Worm (Caenorhabditis elegans) whole organism, L3 larva: ENCODE data around the gene btb-8.

ENCODE experiments used
- R02D3.7 ChIP-seq: fragments of 150-350 bp; optimal IDR thresholded peaks from 2 replicates; lab custom pipeline; 2014; ENCODE audit warnings: missing biosample characterization, missing genetic modification characterization
- ZK546.5 ChIP-seq: sonication (generic microtip); optimal IDR thresholded peaks from 2 replicates; lab custom pipeline; 2017; ENCODE audit warnings: missing biosample characterization, missing genetic modification characterization
- ama-1 ChIP-seq: fragments of 150-350 bp; optimal IDR thresholded peaks from 2 replicates; lab custom pipeline; 2018
- ceh-16 ChIP-seq: sonication (generic microtip); optimal IDR thresholded peaks from 2 replicates; lab custom pipeline; 2017; ENCODE audit warnings: missing biosample characterization, missing genetic modification characterization
- ceh-28 ChIP-seq: fragments of 150-350 bp; optimal IDR thresholded peaks from 2 replicates; lab custom pipeline; 2014; ENCODE audit warnings: missing biosample characterization, missing genetic modification reagents, missing genetic modification characterization
- ceh-82 ChIP-seq: fragments of 150-350 bp; optimal IDR thresholded peaks from 2 replicates; lab custom pipeline; 2014; ENCODE audit warnings: missing biosample characterization, missing genetic modification characterization
- daf-12 ChIP-seq: fragments of 150-350 bp; optimal IDR thresholded peaks from 2 replicates; lab custom pipeline; 2014; ENCODE audit warnings: missing biosample characterization, missing genetic modification reagents, missing genetic modification characterization
- egl-27 ChIP-seq: sonication (generic microtip); optimal IDR thresholded peaks from 4 replicates; lab custom pipeline; 2017; ENCODE audit warnings: missing biosample characterization, missing genetic modification reagents, missing genetic modification characterization
- egl-5 ChIP-seq: fragments of 150-350 bp; optimal IDR thresholded peaks from 2 replicates; lab custom pipeline; 2017; ENCODE audit warnings: missing biosample characterization, missing genetic modification reagents, missing genetic modification characterization, inconsistent platforms
- elt-2 ChIP-seq: sonication (generic microtip); optimal IDR thresholded peaks from 2 replicates; lab custom pipeline; 2016; ENCODE audit warnings: missing genetic modification reagents, mild to moderate bottlenecking, missing genetic modification characterization, missing compliant biosample characterization
- elt-3 ChIP-seq, 3 experiments: fragments of 150-350 bp in 1 of 3; sonication (generic microtip) in 2 of 3; optimal IDR thresholded peaks; 2 replicates in 2 of 3; 4 replicates in 1 of 3; lab custom pipeline; 2014 to 2017; ENCODE audit warnings: missing biosample characterization in 3 of 3, missing genetic modification characterization in 3 of 3
- eor-1 ChIP-seq, 2 experiments: fragments of 150-350 bp; optimal IDR thresholded peaks; 2 replicates each; lab custom pipeline; 2014 to 2018; ENCODE audit warnings: missing biosample characterization in 2 of 2, missing genetic modification characterization in 2 of 2
- fkh-10 ChIP-seq: sonication (generic microtip); optimal IDR thresholded peaks from 2 replicates; lab custom pipeline; 2017; ENCODE audit warnings: missing biosample characterization, missing genetic modification reagents, missing genetic modification characterization
- fkh-2 ChIP-seq: fragments of 150-350 bp; optimal IDR thresholded peaks from 2 replicates; lab custom pipeline; 2014; ENCODE audit warnings: missing biosample characterization, missing genetic modification reagents, missing genetic modification characterization
- fos-1 ChIP-seq: fragments of 150-350 bp; optimal IDR thresholded peaks from 2 replicates; lab custom pipeline; 2014; ENCODE audit warnings: missing biosample characterization, missing genetic modification characterization
- hmg-11 ChIP-seq: sonication (generic microtip); optimal IDR thresholded peaks from 2 replicates; lab custom pipeline; 2016; ENCODE audit warnings: missing genetic modification characterization, missing compliant biosample characterization
- lin-15B ChIP-seq: fragments of 150-350 bp; optimal IDR thresholded peaks from 2 replicates; lab custom pipeline; 2014; ENCODE audit warnings: missing biosample characterization, missing genetic modification characterization
- lin-39 ChIP-seq: fragments of 150-350 bp; optimal IDR thresholded peaks from 2 replicates; lab custom pipeline; 2018; ENCODE audit warnings: missing biosample characterization, missing genetic modification reagents, missing genetic modification characterization
- mdl-1 ChIP-seq: fragments of 150-350 bp; optimal IDR thresholded peaks from 2 replicates; lab custom pipeline; 2014; ENCODE audit warnings: missing biosample characterization, missing genetic modification characterization
- mml-1 ChIP-seq: fragments of 150-350 bp; sonication (generic microtip); optimal IDR thresholded peaks from 3 replicates; lab custom pipeline; 2014; ENCODE audit warnings: missing biosample characterization, missing genetic modification characterization
- nfya-1 ChIP-seq: sonication (generic microtip); optimal IDR thresholded peaks from 2 replicates; lab custom pipeline; 2017; ENCODE audit warnings: missing genetic modification characterization, mild to moderate bottlenecking, missing compliant biosample characterization, antibody characterized with exemption, moderate library complexity; ENCODE audit not compliant: insufficient read depth
- nhr-11 ChIP-seq: fragments of 150-350 bp; optimal IDR thresholded peaks from 2 replicates; lab custom pipeline; 2014; ENCODE audit warnings: missing biosample characterization, missing genetic modification characterization
- nhr-12 ChIP-seq: fragments of 150-350 bp; optimal IDR thresholded peaks from 2 replicates; lab custom pipeline; 2014; ENCODE audit warnings: missing biosample characterization, missing genetic modification characterization
- nhr-237 ChIP-seq: fragments of 150-350 bp; optimal IDR thresholded peaks from 2 replicates; lab custom pipeline; 2014; ENCODE audit warnings: missing biosample characterization, missing genetic modification characterization
- nhr-25 ChIP-seq: sonication (generic microtip); optimal IDR thresholded peaks from 2 replicates; lab custom pipeline; 2017; ENCODE audit warnings: missing biosample characterization, missing genetic modification characterization
- nhr-28 ChIP-seq: fragments of 150-350 bp; optimal IDR thresholded peaks from 2 replicates; lab custom pipeline; 2014; ENCODE audit warnings: missing biosample characterization, missing genetic modification characterization
- nhr-43 ChIP-seq: sonication (generic microtip); optimal IDR thresholded peaks from 2 replicates; lab custom pipeline; 2016; ENCODE audit warnings: mild to moderate bottlenecking, missing genetic modification characterization, missing compliant biosample characterization; ENCODE audit not compliant: poor library complexity, severe bottlenecking
- nhr-67 ChIP-seq: fragments of 150-350 bp; optimal IDR thresholded peaks from 2 replicates; lab custom pipeline; 2014; ENCODE audit warnings: missing biosample characterization, missing genetic modification characterization
- nhr-76 ChIP-seq: fragments of 150-350 bp; sonication (generic microtip); optimal IDR thresholded peaks from 5 replicates; lab custom pipeline; 2014; ENCODE audit warnings: missing biosample characterization, missing genetic modification characterization
- nhr-77 ChIP-seq: fragments of 150-350 bp; optimal IDR thresholded peaks from 2 replicates; lab custom pipeline; 2014; ENCODE audit warnings: missing biosample characterization, missing genetic modification characterization
- pqm-1 ChIP-seq: fragments of 150-350 bp; optimal IDR thresholded peaks from 2 replicates; lab custom pipeline; 2017; ENCODE audit warnings: missing biosample characterization, missing genetic modification characterization, inconsistent platforms
- sea-2 ChIP-seq: fragments of 150-350 bp; sonication (generic microtip); optimal IDR thresholded peaks from 4 replicates; lab custom pipeline; 2014; ENCODE audit warnings: missing biosample characterization, missing genetic modification reagents, missing genetic modification characterization
- skn-1 ChIP-seq: fragments of 150-350 bp; optimal IDR thresholded peaks from 2 replicates; lab custom pipeline; 2014; ENCODE audit warnings: missing biosample characterization, missing genetic modification characterization
- snpc-4 ChIP-seq: fragments of 150-350 bp; optimal IDR thresholded peaks from 2 replicates; lab custom pipeline; 2014; ENCODE audit warnings: missing biosample characterization, missing genetic modification characterization
- unc-39 ChIP-seq: sonication (generic microtip); optimal IDR thresholded peaks from 4 replicates; lab custom pipeline; 2017; ENCODE audit warnings: missing biosample characterization, missing genetic modification characterization
- zag-1 ChIP-seq: fragments of 150-350 bp; optimal IDR thresholded peaks from 2 replicates; lab custom pipeline; 2014; ENCODE audit warnings: missing biosample characterization, missing genetic modification characterization
- ztf-11 ChIP-seq: fragments of 150-350 bp; optimal IDR thresholded peaks from 2 replicates; lab custom pipeline; 2014; ENCODE audit warnings: missing biosample characterization, missing genetic modification characterization
- ztf-4 ChIP-seq: fragments of 150-350 bp; optimal IDR thresholded peaks from 2 replicates; lab custom pipeline; 2014; ENCODE audit warnings: missing biosample characterization, missing genetic modification characterization

btb-8 gene

DNA sequence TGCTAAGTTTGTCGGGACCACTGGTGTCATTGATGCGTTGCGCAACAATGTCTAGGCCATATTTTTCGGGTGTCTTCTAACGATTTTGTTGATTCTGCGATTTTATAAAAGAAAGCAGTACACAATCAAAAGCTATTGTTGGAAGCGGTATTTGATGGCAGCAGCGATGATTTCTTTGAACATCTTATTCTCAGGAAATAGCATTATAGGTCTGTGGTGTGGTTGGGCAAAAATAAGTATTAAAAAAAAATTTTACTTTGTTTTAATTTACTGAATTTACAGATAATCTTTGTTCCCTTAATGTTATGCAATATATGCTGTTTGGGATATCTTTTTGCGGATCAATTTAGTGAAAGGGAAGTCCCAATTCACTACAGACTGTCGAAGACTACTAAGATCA lies 34.5 kb downstream of the btb-8 start, which contains the start of gene F36H5.10:
TSS of gene F36H5.10 (plus strand) at position 301 of the 400 bp plus-strand sequence.
- TF ChIP-seq nhr-12 (tag; lab: Kevin White, UChicago) (no peak), ZK546.5 (tag; lab: Kevin White, UChicago) (no peak), nhr-77 (tag; lab: Kevin White, UChicago) (no peak), lin-39 (tag; lab: Kevin White, UChicago) (no peak), skn-1 (no peak), hmg-11 (tag; lab: Kevin White, UChicago) (no peak), R02D3.7 (tag; lab: Kevin White, UChicago) (no peak), ceh-16 (tag; lab: Kevin White, UChicago) (no peak), zag-1 (tag; lab: Kevin White, UChicago) (no peak), lin-15B (no peak), nhr-67 (tag; lab: Kevin White, UChicago) (no peak), unc-39 (tag; lab: Kevin White, UChicago) (no peak), ama-1 (lab: Kevin White, UChicago) (no peak), ztf-11 (no peak), nhr-237 (tag; lab: Kevin White, UChicago) (no peak), eor-1 (tag; optimal IDR thresholded peaks at IDR 0.05; lab: Kevin White, UChicago) (no peak), nhr-25 (tag; lab: Kevin White, UChicago) (no peak)

DNA sequence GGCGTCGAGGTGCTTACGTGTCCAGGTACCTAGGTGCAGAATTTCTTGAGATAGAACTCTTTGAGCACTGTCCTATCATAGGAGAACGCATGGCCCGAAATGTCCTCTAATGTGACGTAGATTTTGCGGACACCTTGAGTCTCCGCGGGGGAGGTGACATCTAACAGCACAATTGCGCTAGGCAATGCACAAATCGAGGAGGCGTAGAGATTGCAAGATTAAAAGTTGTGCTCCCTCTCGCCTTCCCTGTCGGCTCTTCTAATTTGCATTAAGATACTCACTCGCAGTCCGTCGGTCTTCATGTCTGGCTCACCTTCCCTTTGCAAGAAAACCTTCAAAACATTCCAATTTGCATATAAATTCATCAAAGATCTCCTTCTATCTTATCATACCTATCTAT lies 37.0 kb downstream of the btb-8 start, which contains the start of gene F36H5.18:
TSS of gene F36H5.18 (plus strand) at position 301 of the 400 bp plus-strand sequence.
- no peak for TF ChIP-seq elt-2 (tag; lab: Kevin White, UChicago)
- TF ChIP-seq nhr-76 (tag; lab: Kevin White, UChicago): no peak
- TF ChIP-seq skn-1: no peak
- no peak for TF ChIP-seq ztf-11
- TF ChIP-seq nfya-1 (tag; lab: Kevin White, UChicago): no peak
- no peak for TF ChIP-seq nhr-25 (tag; lab: Kevin White, UChicago)
- TF ChIP-seq egl-5 (tag; lab: Kevin White, UChicago): no peak

DNA sequence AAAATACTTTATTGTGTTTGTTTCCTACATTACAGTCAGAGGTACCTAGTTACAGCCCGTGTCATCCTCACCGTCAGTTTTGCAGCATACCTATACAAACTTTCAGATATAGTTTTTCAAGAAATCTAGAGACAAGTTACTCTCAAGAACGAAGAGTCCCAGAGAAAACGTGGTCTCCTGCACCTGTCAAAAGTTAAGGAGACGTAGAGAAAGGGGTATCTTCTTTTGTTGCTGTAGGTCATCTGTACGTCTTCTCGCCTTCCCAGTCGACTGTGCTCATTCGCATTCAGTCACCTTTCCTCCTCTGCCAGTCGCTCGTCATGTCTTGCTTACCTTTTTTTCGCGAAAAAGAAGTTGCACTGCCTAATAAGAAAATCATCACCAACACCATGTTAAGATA lies 39.0 kb downstream of the btb-8 start, which contains the start of gene F36H5.4:
TSS of gene F36H5.4 (plus strand) at position 301 of the 400 bp plus-strand sequence.
- no peak for TF ChIP-seq elt-2 (tag; lab: Kevin White, UChicago)
- TF ChIP-seq mdl-1: no peak
- TF ChIP-seq fkh-10 (GFP tag; lab: Kevin White, UChicago): no peak
- TF ChIP-seq nhr-67 (tag; lab: Kevin White, UChicago): no peak
- no peak for TF ChIP-seq nhr-25 (tag; lab: Kevin White, UChicago)
- TF ChIP-seq nhr-11 (tag; lab: Kevin White, UChicago): no peak
- TF ChIP-seq egl-27 (tag; lab: Kevin White, UChicago): no peak
- TF ChIP-seq egl-5 (tag; lab: Kevin White, UChicago): no peak
- TF ChIP-seq fos-1 (tag; lab: Kevin White, UChicago): no peak
- TF ChIP-seq nhr-77 (tag; lab: Kevin White, UChicago): no peak
- no peak for TF ChIP-seq mml-1 (tag; lab: Kevin White, UChicago)
- TF ChIP-seq hmg-11 (tag; lab: Kevin White, UChicago): no peak
- TF ChIP-seq nhr-76 (tag; lab: Kevin White, UChicago): no peak
- TF ChIP-seq ZK546.5 (tag; lab: Kevin White, UChicago): no peak
- no peak for TF ChIP-seq nhr-28
- no peak for TF ChIP-seq lin-39 (tag; lab: Kevin White, UChicago)
- TF ChIP-seq zag-1 (tag; lab: Kevin White, UChicago): no peak
- no peak for TF ChIP-seq skn-1

DNA sequence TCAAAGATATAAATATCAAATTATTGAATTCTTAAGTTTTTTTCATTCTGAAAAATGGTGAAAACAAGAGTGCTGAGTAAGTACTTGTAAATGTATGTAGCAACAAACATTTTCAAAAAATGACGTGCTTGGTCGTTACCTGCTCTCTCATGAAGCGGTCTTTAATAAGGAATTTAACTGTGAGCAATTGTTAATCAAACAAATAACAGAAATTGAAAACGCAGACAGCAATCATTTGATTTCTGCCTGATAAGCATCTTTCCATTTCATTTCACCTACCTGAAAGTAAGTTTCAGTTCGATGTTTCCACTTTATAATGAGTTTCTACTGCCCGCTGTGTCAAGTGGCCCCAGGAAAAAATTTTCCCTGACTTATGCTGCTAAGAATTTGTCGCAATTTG lies 40.5 kb downstream of the btb-8 start, which contains the start of gene math-28:
TSS of gene math-28 (plus strand) at position 301 of the 400 bp plus-strand sequence.
- TF ChIP-seq eor-1 (tag; optimal IDR thresholded peaks at IDR 0.05; lab: Kevin White, UChicago) (no peak), nhr-12 (tag; lab: Kevin White, UChicago) (no peak), ceh-28 (tag; lab: Kevin White, UChicago) (no peak), nhr-237 (tag; lab: Kevin White, UChicago) (no peak), sea-2 (GFP tag; lab: Kevin White, UChicago) (no peak), nhr-43 (tag; lab: Kevin White, UChicago) (no peak), nfya-1 (tag; lab: Kevin White, UChicago) (no peak)

DNA sequence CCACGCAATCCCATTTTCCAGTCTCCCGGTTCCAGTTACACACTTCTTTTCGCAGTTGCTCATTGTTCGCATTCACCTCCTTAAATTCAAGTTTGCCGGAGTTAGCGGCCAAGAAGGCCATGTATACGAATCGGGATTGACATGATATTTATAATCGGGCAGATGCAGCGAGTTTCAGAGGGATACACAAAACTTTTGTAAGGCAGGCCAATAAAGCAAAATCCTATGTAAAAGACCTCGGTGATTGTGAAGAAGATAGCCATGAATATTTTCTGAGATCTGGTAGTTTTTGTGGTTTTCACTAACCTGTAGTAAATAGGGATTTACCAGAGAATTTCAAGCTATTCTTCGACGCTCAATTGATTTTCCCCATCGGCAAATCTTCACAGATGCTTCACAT lies 44.1 kb downstream of the btb-8 start:
- TF ChIP-seq nfya-1 (tag; lab: Kevin White, UChicago): no peak
- TF ChIP-seq pqm-1 (tag; lab: Kevin White, UChicago): no peak
- no peak for TF ChIP-seq fkh-10 (GFP tag; lab: Kevin White, UChicago)
- no peak for TF ChIP-seq ceh-28 (tag; lab: Kevin White, UChicago)
- no peak for TF ChIP-seq daf-12 (tag; lab: Kevin White, UChicago)
- no peak for TF ChIP-seq eor-1 (tag; optimal IDR thresholded peaks at IDR 0.05; lab: Kevin White, UChicago)
- TF ChIP-seq nhr-77 (tag; lab: Kevin White, UChicago): no peak
- TF ChIP-seq snpc-4 (tag; lab: Kevin White, UChicago): no peak
- TF ChIP-seq ceh-82: no peak
- TF ChIP-seq fkh-2 (tag; lab: Kevin White, UChicago): no peak
- no peak for TF ChIP-seq nhr-28
- TF ChIP-seq hmg-11 (tag; lab: Kevin White, UChicago): no peak
- no peak for TF ChIP-seq ztf-4
- TF ChIP-seq mdl-1: no peak
- TF ChIP-seq ztf-11: no peak
- TF ChIP-seq egl-5 (tag; lab: Kevin White, UChicago): no peak
- no peak for TF ChIP-seq elt-3 (tag; optimal IDR thresholded peaks at IDR 0.05; lab: Kevin White, UChicago)
- no peak for TF ChIP-seq ZK546.5 (tag; lab: Kevin White, UChicago)
- no peak for TF ChIP-seq zag-1 (tag; lab: Kevin White, UChicago)
- TF ChIP-seq, all 47 proteins: peak for 0
